Fruit fly (Drosophila melanogaster) whole organism, embryonic: ENCODE results near the gene Pde11.
A peak's percentile ranks its signal among the peaks of the same experiment; 100 is the strongest.

Source experiments
- Atf3 ChIP-seq: fragments of 200-800 bp; sonication (Bioruptor generic); optimal IDR thresholded peaks from 3 replicates; lab custom pipeline; 2016; ENCODE audit warnings: missing biosample characterization, missing genetic modification characterization
- CG10654 ChIP-seq: fragments of 200-800 bp; sonication (Bioruptor generic); optimal IDR thresholded peaks from 2 replicates; lab custom pipeline; 2016; ENCODE audit warnings: missing biosample characterization, missing genetic modification characterization
- CG12659 ChIP-seq: fragments of 200-800 bp; sonication (Bioruptor generic); optimal IDR thresholded peaks from 3 replicates; lab custom pipeline; 2017; ENCODE audit warnings: mild to moderate bottlenecking, missing biosample characterization, missing genetic modification reagents, missing genetic modification characterization
- CG12769 ChIP-seq: fragments of 200-800 bp; sonication (Bioruptor generic); optimal IDR thresholded peaks from 2 replicates; lab custom pipeline; 2019; ENCODE audit warnings: missing biosample characterization, mild to moderate bottlenecking, missing genetic modification characterization, moderate library complexity
- CG15011 ChIP-seq: fragments of 200-800 bp; sonication (Bioruptor generic); optimal IDR thresholded peaks from 3 replicates; lab custom pipeline; 2018; ENCODE audit warnings: missing biosample characterization, mild to moderate bottlenecking, missing genetic modification characterization
- CG15696 ChIP-seq: fragments of 200-800 bp; sonication (Bioruptor generic); optimal IDR thresholded peaks from 2 replicates; lab custom pipeline; 2019; ENCODE audit warnings: missing biosample characterization, mild to moderate bottlenecking, missing genetic modification characterization, moderate library complexity
- CG1647 ChIP-seq: fragments of 200-800 bp; sonication (Bioruptor generic); optimal IDR thresholded peaks from 3 replicates; lab custom pipeline; 2016; ENCODE audit warnings: missing biosample characterization, missing genetic modification characterization
- CG17385 ChIP-seq: fragments of 200-800 bp; sonication (Bioruptor generic); optimal IDR thresholded peaks from 3 replicates; lab custom pipeline; 2018; ENCODE audit warnings: missing biosample characterization, mild to moderate bottlenecking, missing genetic modification characterization
- CG30431 ChIP-seq: fragments of 200-800 bp; sonication (Bioruptor generic); optimal IDR thresholded peaks from 2 replicates; lab custom pipeline; 2017; ENCODE audit warnings: missing biosample characterization, missing genetic modification characterization
- CG33213 ChIP-seq: fragments of 200-800 bp; sonication (Bioruptor generic); optimal IDR thresholded peaks from 3 replicates; lab custom pipeline; 2016; ENCODE audit warnings: missing biosample characterization, missing genetic modification characterization
- CG34422 ChIP-seq: fragments of 200-800 bp; sonication (Bioruptor generic); IDR thresholded peaks from 3 replicates; pipeline ENCODE4 v1.3.6; 2022; ENCODE audit warnings: missing biosample characterization, missing genetic modification characterization
- CG4328 ChIP-seq: fragments of 200-800 bp; sonication (Bioruptor generic); optimal IDR thresholded peaks from 3 replicates; lab custom pipeline; 2017; ENCODE audit warnings: missing biosample characterization, missing genetic modification reagents, missing genetic modification characterization
- CG4404 ChIP-seq: fragments of 200-800 bp; sonication (Bioruptor generic); IDR thresholded peaks from 2 replicates; pipeline ENCODE4 v1.3.6; 2022; ENCODE audit warnings: missing biosample characterization, missing genetic modification characterization
- CG6765 ChIP-seq: fragments of 200-800 bp; sonication (Bioruptor generic); optimal IDR thresholded peaks from 3 replicates; lab custom pipeline; 2017; ENCODE audit warnings: missing biosample characterization, mild to moderate bottlenecking, missing genetic modification characterization
- CG6854 ChIP-seq: fragments of 200-800 bp; sonication (Bioruptor generic); optimal IDR thresholded peaks from 3 replicates; lab custom pipeline; 2017; ENCODE audit warnings: missing biosample characterization, mild to moderate bottlenecking, missing genetic modification characterization
- CG7786 ChIP-seq: fragments of 200-800 bp; sonication (Bioruptor generic); optimal IDR thresholded peaks from 2 replicates; lab custom pipeline; 2016; ENCODE audit warnings: missing biosample characterization, missing genetic modification characterization
- CG7839 ChIP-seq: fragments of 200-800 bp; sonication (Bioruptor generic); optimal IDR thresholded peaks from 3 replicates; lab custom pipeline; 2018; ENCODE audit warnings: missing biosample characterization, mild to moderate bottlenecking, missing genetic modification characterization, moderate library complexity
- CG8089 ChIP-seq: fragments of 200-800 bp; sonication (Bioruptor generic); optimal IDR thresholded peaks from 3 replicates; lab custom pipeline; 2016; ENCODE audit warnings: missing biosample characterization, missing genetic modification characterization
- CG8388 ChIP-seq: fragments of 200-800 bp; sonication (Bioruptor generic); optimal IDR thresholded peaks from 2 replicates; lab custom pipeline; 2019; ENCODE audit warnings: missing biosample characterization, mild to moderate bottlenecking, missing genetic modification characterization, moderate library complexity
- D ChIP-seq, 2 experiments: fragments of 200-800 bp in 1 of 2; fragments of >200 bp in 1 of 2; sonication (Bioruptor generic) in 1 of 2; optimal IDR thresholded peaks; 2 replicates in 1 of 2; 3 replicates in 1 of 2; lab custom pipeline; 2017; ENCODE audit warnings: mild to moderate bottlenecking in 1 of 2, missing biosample characterization in 1 of 2, missing genetic modification characterization in 1 of 2, missing genetic modification reagents in 1 of 2
- Dbx ChIP-seq: fragments of 200-800 bp; sonication (Bioruptor generic); IDR thresholded peaks from 3 replicates; pipeline ENCODE4 v1.3.6; 2022; ENCODE audit warnings: missing biosample characterization, missing genetic modification characterization
- Dip3 ChIP-seq: fragments of 200-800 bp; sonication (Bioruptor generic); optimal IDR thresholded peaks from 3 replicates; lab custom pipeline; 2016; ENCODE audit warnings: missing biosample characterization, missing genetic modification characterization
- Ets65A ChIP-seq: fragments of 200-800 bp; sonication (Bioruptor generic); peaks from one replicate; lab custom pipeline; 2016; ENCODE audit warnings: missing biosample characterization, missing genetic modification characterization
- Jarid2 ChIP-seq: fragments of 200-800 bp; sonication (Bioruptor generic); optimal IDR thresholded peaks from 3 replicates; lab custom pipeline; 2017; ENCODE audit warnings: mild to moderate bottlenecking, missing biosample characterization, missing genetic modification reagents, missing genetic modification characterization
- Mad ChIP-seq: fragments of 200-800 bp; sonication (Bioruptor generic); optimal IDR thresholded peaks from 2 replicates; lab custom pipeline; 2016; ENCODE audit warnings: missing biosample characterization, missing genetic modification characterization
- Meics ChIP-seq: fragments of 200-800 bp; sonication (Bioruptor generic); optimal IDR thresholded peaks from 2 replicates; lab custom pipeline; 2017; ENCODE audit warnings: missing biosample characterization, mild to moderate bottlenecking, missing genetic modification characterization
- Mrtf ChIP-seq: fragments of 200-800 bp; sonication (Bioruptor generic); IDR thresholded peaks from 3 replicates; pipeline ENCODE4 v1.3.6; 2022; ENCODE audit warnings: missing biosample characterization, missing genetic modification characterization
- Myb ChIP-seq: fragments of 200-800 bp; sonication (Bioruptor generic); optimal IDR thresholded peaks from 2 replicates; lab custom pipeline; 2016; ENCODE audit warnings: missing biosample characterization, missing genetic modification characterization
- az2 ChIP-seq: fragments of 200-800 bp; sonication (Bioruptor generic); optimal IDR thresholded peaks from 3 replicates; lab custom pipeline; 2016; ENCODE audit warnings: missing biosample characterization, missing genetic modification characterization
- bcd ChIP-seq: fragments of 200-800 bp; sonication (Bioruptor generic); optimal IDR thresholded peaks from 2 replicates; lab custom pipeline; 2017; ENCODE audit warnings: missing biosample characterization, mild to moderate bottlenecking, missing genetic modification characterization
- bsh ChIP-seq, 2 experiments: fragments of 200-800 bp; sonication (Bioruptor generic); optimal IDR thresholded peaks; 2 replicates each; lab custom pipeline; 2017 to 2018; ENCODE audit warnings: mild to moderate bottlenecking in 2 of 2, missing biosample characterization in 2 of 2, missing genetic modification characterization in 2 of 2, moderate library complexity in 1 of 2
- chinmo ChIP-seq: fragments of 200-800 bp; sonication (Bioruptor generic); IDR thresholded peaks from 4 replicates; pipeline ENCODE4 v1.3.6; 2022; ENCODE audit warnings: missing biosample characterization, missing genetic modification characterization; ENCODE audit not compliant: partially characterized antibody
- disco-r ChIP-seq: fragments of 200-800 bp; sonication (Bioruptor generic); optimal IDR thresholded peaks from 2 replicates; lab custom pipeline; 2016; ENCODE audit warnings: missing biosample characterization, missing genetic modification characterization
- dm ChIP-seq: fragments of 200-800 bp; sonication (Bioruptor generic); optimal IDR thresholded peaks from 3 replicates; lab custom pipeline; 2016; ENCODE audit warnings: missing biosample characterization, missing genetic modification characterization
- dmrt11E ChIP-seq: fragments of 200-800 bp; sonication (Bioruptor generic); optimal IDR thresholded peaks from 3 replicates; lab custom pipeline; 2018; ENCODE audit warnings: missing biosample characterization, mild to moderate bottlenecking, missing genetic modification characterization, moderate library complexity
- ems ChIP-seq: fragments of 200-800 bp; sonication (Bioruptor generic); optimal IDR thresholded peaks from 3 replicates; lab custom pipeline; 2016; ENCODE audit warnings: missing biosample characterization, missing genetic modification characterization
- esg ChIP-seq: fragments of 200-800 bp; sonication (Bioruptor generic); conservative IDR thresholded peaks from 2 replicates; pipeline ENCODE4 v1.3.6; 2022; ENCODE audit warnings: missing biosample characterization, missing genetic modification characterization
- eyg ChIP-seq: fragments of 200-800 bp; sonication (Bioruptor generic); optimal IDR thresholded peaks from 3 replicates; lab custom pipeline; 2016; ENCODE audit warnings: missing biosample characterization, missing genetic modification characterization
- gem ChIP-seq: fragments of 200-800 bp; sonication (Bioruptor generic); optimal IDR thresholded peaks from 2 replicates; lab custom pipeline; 2019; ENCODE audit warnings: missing biosample characterization, mild to moderate bottlenecking, missing genetic modification characterization, moderate library complexity
- grau ChIP-seq: fragments of 200-800 bp; optimal IDR thresholded peaks from 3 replicates; lab custom pipeline; 2019; ENCODE audit warnings: missing biosample characterization, mild to moderate bottlenecking, missing genetic modification characterization, moderate library complexity
- kni ChIP-seq: fragments of 200-800 bp; sonication (Bioruptor generic); optimal IDR thresholded peaks from 3 replicates; lab custom pipeline; 2017; ENCODE audit warnings: mild to moderate bottlenecking, missing biosample characterization, missing genetic modification reagents, missing genetic modification characterization
- nau ChIP-seq: fragments of 200-800 bp; sonication (Bioruptor generic); optimal IDR thresholded peaks from 3 replicates; lab custom pipeline; 2017; ENCODE audit warnings: missing biosample characterization, mild to moderate bottlenecking, missing genetic modification characterization, missing genetic modification reagents
- nom ChIP-seq: fragments of 200-800 bp; sonication (Bioruptor generic); optimal IDR thresholded peaks from 2 replicates; lab custom pipeline; 2017; ENCODE audit warnings: missing biosample characterization, missing genetic modification characterization, mild to moderate bottlenecking, moderate library complexity, missing genetic modification reagents
- odd ChIP-seq: fragments of 200-800 bp; sonication (Bioruptor generic); optimal IDR thresholded peaks from 2 replicates; lab custom pipeline; 2017; ENCODE audit warnings: missing biosample characterization, mild to moderate bottlenecking, missing genetic modification characterization
- sens ChIP-seq: fragments of 200-800 bp; sonication (Bioruptor generic); peaks from one replicate; lab custom pipeline; 2016; ENCODE audit warnings: missing biosample characterization, missing genetic modification characterization
- sim ChIP-seq: fragments of 200-800 bp; sonication (Bioruptor generic); IDR thresholded peaks from 2 replicates; pipeline ENCODE4 v1.3.6; 2022; ENCODE audit warnings: missing biosample characterization, missing genetic modification characterization
- sqz ChIP-seq: fragments of 200-800 bp; sonication (Bioruptor generic); optimal IDR thresholded peaks from 3 replicates; lab custom pipeline; 2018; ENCODE audit warnings: missing biosample characterization, mild to moderate bottlenecking, missing genetic modification characterization
- tap ChIP-seq: fragments of 200-800 bp; optimal IDR thresholded peaks from 3 replicates; lab custom pipeline; 2019; ENCODE audit warnings: missing biosample characterization, mild to moderate bottlenecking, missing genetic modification characterization, moderate library complexity
- tio ChIP-seq: fragments of 200-800 bp; sonication (Bioruptor generic); optimal IDR thresholded peaks from 2 replicates; lab custom pipeline; 2017; ENCODE audit warnings: missing biosample characterization, missing genetic modification characterization, inconsistent platforms
- yki ChIP-seq: fragments of >200 bp; optimal IDR thresholded peaks from 3 replicates; lab custom pipeline; 2018
- zfh2 ChIP-seq: fragments of 200-800 bp; sonication (Bioruptor generic); optimal IDR thresholded peaks from 2 replicates; lab custom pipeline; 2016; ENCODE audit warnings: missing biosample characterization, missing genetic modification characterization

The Pde11 gene

DNA sequence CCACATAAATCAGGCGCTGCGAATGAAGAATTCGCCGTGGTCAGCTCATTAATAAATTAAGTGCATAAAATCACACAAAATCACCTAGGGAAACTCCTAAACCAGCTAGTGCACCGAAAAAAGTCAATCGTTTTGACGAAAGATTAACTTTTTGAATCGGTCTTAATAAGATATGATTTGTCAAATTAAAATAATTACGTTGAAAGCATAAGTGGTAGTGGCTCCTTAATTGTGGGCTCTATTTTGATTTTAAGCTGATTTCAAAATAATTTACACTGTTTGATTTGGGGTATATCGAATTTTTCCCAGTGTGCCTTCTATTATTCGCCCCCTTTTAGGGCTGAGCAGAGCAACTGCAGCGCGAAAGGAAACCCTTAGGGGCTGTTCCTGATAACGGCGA, 84.7 kb downstream of the Pde11 start (continued):
- TF ChIP-seq grau, result peak; percentile 45
- no peak for TF ChIP-seq yki (lab: Kevin White, UChicago)
- TF ChIP-seq esg (GFP tag; lab: Robert Waterston, UW), result 0 out of 2 replicates have a peak, but pooled peaks have one; percentile 10
- no peak for TF ChIP-seq nau
- no peak for TF ChIP-seq kni (GFP tag; lab: Kevin White, UChicago)
- TF ChIP-seq CG34422 (GFP tag; lab: Robert Waterston, UW), result no peak
- TF ChIP-seq CG8388 (GFP tag; lab: Kevin White, UChicago), result peak; percentile 63
- TF ChIP-seq Meics (GFP tag; lab: Kevin White, UChicago), result no peak
- TF ChIP-seq CG1647, result no peak
- no peak for TF ChIP-seq CG4328 (GFP tag; lab: Kevin White, UChicago)
- peak; percentile 1 for TF ChIP-seq CG30431 (GFP tag; lab: Kevin White, UChicago)
- TF ChIP-seq tio (GFP tag; lab: Kevin White, UChicago), result no peak
- peak; percentile 93 for TF ChIP-seq Ets65A
- no peak for TF ChIP-seq chinmo (GFP tag; lab: Robert Waterston, UW)
- TF ChIP-seq bcd (GFP tag; lab: Kevin White, UChicago), result peak; percentile 18
- TF ChIP-seq gem (tag; lab: Kevin White, UChicago), result peak; percentile 71
- TF ChIP-seq D (optimal IDR thresholded peaks at IDR 0.05; lab: Kevin White, UChicago), result no peak
- TF ChIP-seq D (GFP tag; optimal IDR thresholded peaks at IDR 0.05; lab: Kevin White, UChicago), result peak; percentile 54
- TF ChIP-seq Jarid2 (GFP tag; lab: Kevin White, UChicago), result no peak
- no peak for TF ChIP-seq sqz (GFP tag; lab: Kevin White, UChicago)
- peak; percentile 11 for TF ChIP-seq CG17385 (GFP tag; lab: Kevin White, UChicago)
- peak; percentile 8 for TF ChIP-seq Atf3 (GFP tag; lab: Kevin White, UChicago)
- no peak for TF ChIP-seq ems (GFP tag; lab: Kevin White, UChicago)
- TF ChIP-seq CG12769, result no peak
- TF ChIP-seq nom, result no peak
- TF ChIP-seq CG8089 (GFP tag; lab: Kevin White, UChicago), result no peak
- peak; percentile 75 for TF ChIP-seq CG15696 (tag; lab: Kevin White, UChicago)
- no peak for TF ChIP-seq eyg (GFP tag; lab: Kevin White, UChicago)
- peak; percentile 34 for TF ChIP-seq CG10654
- no peak for TF ChIP-seq Mrtf (GFP tag; lab: Robert Waterston, UW)
- TF ChIP-seq CG6854, result no peak
- peak; percentile 6 for TF ChIP-seq Mad (GFP tag; lab: Kevin White, UChicago)
- TF ChIP-seq sim (GFP tag; lab: Robert Waterston, UW), result peak; percentile 64; the same call in 1 of the 2 replicates
- TF ChIP-seq CG33213, result peak; percentile 3
- no peak for TF ChIP-seq CG12659 (GFP tag; lab: Kevin White, UChicago)
- peak; percentile 84 for TF ChIP-seq dmrt11E
- no peak for TF ChIP-seq CG15011 (GFP tag; lab: Kevin White, UChicago)
- TF ChIP-seq Dip3 (GFP tag; lab: Kevin White, UChicago), result no peak
- TF ChIP-seq sens, result peak; percentile 96
- no peak for TF ChIP-seq CG6765
- no peak for TF ChIP-seq Dbx (GFP tag; lab: Robert Waterston, UW)
- no peak for TF ChIP-seq CG7786 (GFP tag; lab: Kevin White, UChicago)
- TF ChIP-seq odd (GFP tag; lab: Kevin White, UChicago), result no peak
- TF ChIP-seq CG7839 (tag; lab: Kevin White, UChicago), result peak; percentile 42
- peak in 1 of 2 experiments; percentile 70 for TF ChIP-seq bsh (GFP tag; optimal IDR thresholded peaks at IDR 0.05; lab: Kevin White, UChicago)
- peak; percentile 52 for TF ChIP-seq az2 (GFP tag; lab: Kevin White, UChicago)
- peak; percentile 24 for TF ChIP-seq tap (tag; lab: Kevin White, UChicago)
- no peak for TF ChIP-seq Myb (GFP tag; lab: Kevin White, UChicago)
- TF ChIP-seq zfh2 (GFP tag; lab: Kevin White, UChicago), result no peak
- TF ChIP-seq CG4404 (GFP tag; lab: Robert Waterston, UW), result peak; percentile 39; the same call in 1 of the 2 replicates
- TF ChIP-seq disco-r (GFP tag; lab: Kevin White, UChicago), result no peak
- TF ChIP-seq dm (GFP tag; lab: Kevin White, UChicago), result no peak
